Fruit fly (Drosophila melanogaster): ENCODE measurements around the gene SA1.

SA1 gene

DNA sequence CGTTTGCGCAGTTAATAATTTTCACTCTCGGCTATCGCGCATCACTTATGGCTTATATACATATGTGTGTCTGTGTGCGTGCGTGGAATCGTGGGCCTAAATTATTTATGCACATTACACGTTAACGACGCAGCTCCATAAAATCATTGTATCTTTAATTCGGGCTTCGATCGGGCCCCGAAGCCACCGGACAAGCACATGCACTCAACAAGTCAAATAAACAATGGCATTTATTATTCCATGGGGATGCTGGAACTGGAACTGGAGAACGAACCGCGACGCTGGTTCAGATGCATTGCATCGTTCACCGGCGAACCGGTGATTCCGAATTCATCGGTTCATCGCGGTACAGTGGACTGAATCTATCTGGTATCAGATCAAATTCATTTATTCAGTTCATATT is 1.7 kb upstream of the SA1 start, which contains the start of gene ihog (continued):
- TF ChIP-seq CoRest (tag; optimal IDR thresholded peaks at IDR 0.05) (no peak), Ravus (GFP tag; IDR thresholded peaks at IDR 0.05) (no peak), CG8359 (GFP tag; optimal IDR thresholded peaks at IDR 0.05; ENCODE audit: borderline replicate concordance) (no peak), CG4707 (GFP tag; optimal IDR thresholded peaks at IDR 0.05) (peak; percentile 87), tgo (GFP tag; IDR thresholded peaks at IDR 0.05) (no peak), cad (GFP tag; optimal IDR thresholded peaks at IDR 0.05) (no peak), MESR4 (GFP tag; optimal IDR thresholded peaks at IDR 0.05) (peak; percentile 78), Xbp1 (GFP tag; optimal IDR thresholded peaks at IDR 0.05) (no peak), cas (GFP tag; IDR thresholded peaks at IDR 0.05) (no peak), CG12071 (GFP tag; optimal IDR thresholded peaks at IDR 0.05) (no peak), CG7372 (GFP tag; IDR thresholded peaks at IDR 0.05) (no peak), MBD-R2 (GFP tag; IDR thresholded peaks at IDR 0.05) (peak; percentile 68; the same call in 1 of the 2 replicates), CG7987 (GFP tag; optimal IDR thresholded peaks at IDR 0.05) (no peak), CG13287 (GFP tag; IDR thresholded peaks at IDR 0.05; ENCODE audit: partially characterized antibody) (peak; percentile 70), CG13123 (GFP tag; optimal IDR thresholded peaks at IDR 0.05) (no peak), fd96Cb (tag; optimal IDR thresholded peaks at IDR 0.05) (no peak), gcm2 (GFP tag; optimal IDR thresholded peaks at IDR 0.05) (no peak), B-H1 (GFP tag; IDR thresholded peaks at IDR 0.05) (no peak), Ets97D (GFP tag; optimal IDR thresholded peaks at IDR 0.05) (no peak), unpg (GFP tag; optimal IDR thresholded peaks at IDR 0.05) (no peak), CG11247 (GFP tag; IDR thresholded peaks at IDR 0.05) (no peak), pb (GFP tag; optimal IDR thresholded peaks at IDR 0.05) (no peak), Scr (GFP tag; IDR thresholded peaks at IDR 0.05; ENCODE audit: partially characterized antibody) (peak; percentile 47; the same call in 1 of the 2 replicates), CG15269 (tag; optimal IDR thresholded peaks at IDR 0.05) (no peak), dm (GFP tag; optimal IDR thresholded peaks at IDR 0.05) (no peak), CG11560 (tag; IDR thresholded peaks at IDR 0.05) (no peak), CG6765 (GFP tag; optimal IDR thresholded peaks at IDR 0.05) (no peak), CG12236 (GFP tag; optimal IDR thresholded peaks at IDR 0.05) (peak; percentile 6), cwo (GFP tag; optimal IDR thresholded peaks at IDR 0.05) (no peak), ttk (GFP tag; IDR thresholded peaks at IDR 0.05) (no peak)

DNA sequence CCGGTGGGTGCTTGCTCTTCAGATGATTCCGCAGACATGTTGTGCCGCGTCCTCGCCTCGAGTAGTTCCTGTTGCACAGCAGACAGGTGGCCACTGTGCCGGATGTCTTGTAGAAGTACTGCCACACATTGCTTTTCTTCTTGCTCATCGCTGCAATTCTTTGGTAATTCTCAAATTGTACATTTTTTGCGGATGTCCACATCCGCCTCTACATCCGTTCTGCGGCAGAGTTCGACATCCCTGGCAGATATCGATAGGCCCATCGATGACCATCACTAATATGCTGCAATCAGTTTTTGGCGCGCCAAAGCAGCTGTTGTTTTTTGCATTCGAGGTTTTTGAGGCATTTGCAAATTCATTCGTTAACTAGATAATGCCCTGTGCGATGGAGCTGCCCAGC is 6.5 kb downstream of the SA1 start, which contains the start of the genes CG13775 and CG3430:
Gene CG13775 (minus strand): TSS at position 226 of the 400 bp plus-strand sequence.
Gene CG3430 (plus strand): TSS at position 284 of the 400 bp plus-strand sequence.
- TF ChIP-seq CG10274 (GFP tag; optimal IDR thresholded peaks at IDR 0.05) (no peak), sim (GFP tag; IDR thresholded peaks at IDR 0.05) (no peak), NC2α (GFP tag; optimal IDR thresholded peaks at IDR 0.05) (peak; percentile 31), HLH4C (GFP tag; IDR thresholded peaks at IDR 0.05; ENCODE audit: partially characterized antibody) (peak; percentile 63), BEAF-32 (GFP tag; optimal IDR thresholded peaks at IDR 0.05) (peak; percentile 79), stwl (tag; optimal IDR thresholded peaks at IDR 0.05) (peak; percentile 39), CG15073 (GFP tag; optimal IDR thresholded peaks at IDR 0.05) (no peak), Adf1 (GFP tag; IDR thresholded peaks at IDR 0.05) (peak; percentile 71), CG1233 (GFP tag; optimal IDR thresholded peaks at IDR 0.05) (peak; percentile 1), crp (GFP tag; optimal IDR thresholded peaks at IDR 0.05) (peak; percentile 28 to 84), Neu2 (GFP tag; optimal IDR thresholded peaks at IDR 0.05; ENCODE audit: borderline replicate concordance) (no peak), CG3281 (GFP tag; optimal IDR thresholded peaks at IDR 0.05) (peak; percentile 32), caup (GFP tag; optimal IDR thresholded peaks at IDR 0.05; ENCODE audit: severe bottlenecking) (peak; percentile 20), CG9817 (tag; optimal IDR thresholded peaks at IDR 0.05) (peak; percentile 41), knrl (GFP tag; IDR thresholded peaks at IDR 0.05; ENCODE audit: partially characterized antibody) (peak; percentile 67), CG13123 (GFP tag; optimal IDR thresholded peaks at IDR 0.05) (no peak), ewg (GFP tag; optimal IDR thresholded peaks at IDR 0.05) (no peak), CG16863 (GFP tag; optimal IDR thresholded peaks at IDR 0.05) (no peak), CG32772 (GFP tag; IDR thresholded peaks at IDR 0.05) (0 out of 2 replicates have a peak, but pooled peaks have one; percentile 6), gro (GFP tag; optimal IDR thresholded peaks at IDR 0.05) (peak; percentile 33), E2f1 (GFP tag; IDR thresholded peaks at IDR 0.05) (peak; percentile 83), Taf1 (GFP tag; IDR thresholded peaks at IDR 0.05) (no peak), seq (GFP tag; IDR thresholded peaks at IDR 0.05) (0 out of 2 replicates have a peak, but pooled peaks have one; percentile 45)

Measured in whole organism, embryonic.